Fruit fly (Drosophila melanogaster) whole organism, embryonic: ENCODE measurements around the gene Sbp2.
A peak's percentile ranks its signal among the peaks of the same experiment; 100 is the strongest.

Experiments used
- Antp ChIP-seq: fragments of 200-800 bp; sonication (Bioruptor generic); optimal IDR thresholded peaks from 3 replicates; lab custom pipeline; 2016; ENCODE audit warnings: missing biosample characterization, missing genetic modification characterization
- CG10267 ChIP-seq: fragments of 200-800 bp; sonication (Bioruptor generic); optimal IDR thresholded peaks from 2 replicates; lab custom pipeline; 2018; ENCODE audit warnings: missing biosample characterization, mild to moderate bottlenecking, missing genetic modification characterization, moderate library complexity
- CG10274 ChIP-seq: fragments of 200-800 bp; sonication (Bioruptor generic); optimal IDR thresholded peaks from 3 replicates; lab custom pipeline; 2017; ENCODE audit warnings: missing biosample characterization, mild to moderate bottlenecking, missing genetic modification characterization
- CG12104 ChIP-seq: fragments of 200-800 bp; sonication (Bioruptor generic); optimal IDR thresholded peaks from 3 replicates; lab custom pipeline; 2016; ENCODE audit warnings: missing biosample characterization, missing genetic modification characterization
- CG12744 ChIP-seq: fragments of 200-800 bp; sonication (Bioruptor generic); optimal IDR thresholded peaks from 2 replicates; lab custom pipeline; 2016; ENCODE audit warnings: missing biosample characterization, missing genetic modification characterization
- CG13624 ChIP-seq: fragments of 200-800 bp; sonication (Bioruptor generic); optimal IDR thresholded peaks from 2 replicates; lab custom pipeline; 2016; ENCODE audit warnings: missing biosample characterization, missing genetic modification characterization
- CG14441 ChIP-seq: fragments of 200-800 bp; sonication (Bioruptor generic); IDR thresholded peaks from 2 replicates; pipeline ENCODE4 v1.3.6; 2022; ENCODE audit warnings: missing biosample characterization, missing genetic modification characterization
- CG14860 ChIP-seq: fragments of 200-800 bp; sonication (Bioruptor generic); IDR thresholded peaks from 3 replicates; pipeline ENCODE4 v1.3.6; 2022; ENCODE audit warnings: missing biosample characterization, missing genetic modification characterization; ENCODE audit not compliant: partially characterized antibody
- CG15514 ChIP-seq: fragments of 200-800 bp; sonication (Bioruptor generic); optimal IDR thresholded peaks from 3 replicates; lab custom pipeline; 2017; ENCODE audit warnings: missing biosample characterization, missing genetic modification characterization, mild to moderate bottlenecking, moderate library complexity, missing genetic modification reagents
- CG1602 ChIP-seq: fragments of 200-800 bp; sonication (Bioruptor generic); optimal IDR thresholded peaks from 3 replicates; lab custom pipeline; 2016; ENCODE audit warnings: missing biosample characterization, missing genetic modification characterization
- CG1647 ChIP-seq: fragments of 200-800 bp; sonication (Bioruptor generic); optimal IDR thresholded peaks from 3 replicates; lab custom pipeline; 2016; ENCODE audit warnings: missing biosample characterization, missing genetic modification characterization
- CG17385 ChIP-seq: fragments of 200-800 bp; sonication (Bioruptor generic); optimal IDR thresholded peaks from 3 replicates; lab custom pipeline; 2018; ENCODE audit warnings: missing biosample characterization, mild to moderate bottlenecking, missing genetic modification characterization
- CG2116 ChIP-seq: fragments of 200-800 bp; sonication (Bioruptor generic); optimal IDR thresholded peaks from 3 replicates; lab custom pipeline; 2018; ENCODE audit warnings: missing biosample characterization, mild to moderate bottlenecking, missing genetic modification characterization
- CG31224 ChIP-seq: fragments of 200-800 bp; sonication (Bioruptor generic); IDR thresholded peaks from 2 replicates; pipeline ENCODE4 v1.3.6; 2022; ENCODE audit warnings: missing biosample characterization, missing genetic modification characterization
- CG32772 ChIP-seq: fragments of 200-800 bp; sonication (Bioruptor generic); IDR thresholded peaks from 2 replicates; pipeline ENCODE4 v1.3.6; 2022; ENCODE audit warnings: missing biosample characterization, missing genetic modification characterization
- CG3995 ChIP-seq: fragments of 200-800 bp; sonication (Bioruptor generic); optimal IDR thresholded peaks from 3 replicates; lab custom pipeline; 2016; ENCODE audit warnings: missing biosample characterization, missing genetic modification characterization
- CG6765 ChIP-seq: fragments of 200-800 bp; sonication (Bioruptor generic); optimal IDR thresholded peaks from 3 replicates; lab custom pipeline; 2017; ENCODE audit warnings: missing biosample characterization, mild to moderate bottlenecking, missing genetic modification characterization
- CG6791 ChIP-seq: fragments of 200-800 bp; sonication (Bioruptor generic); IDR thresholded peaks from 3 replicates; pipeline ENCODE4 v1.3.6; 2022; ENCODE audit warnings: missing biosample characterization, missing genetic modification characterization; ENCODE audit not compliant: partially characterized antibody
- CG6813 ChIP-seq: fragments of 200-800 bp; sonication (Bioruptor generic); optimal IDR thresholded peaks from 2 replicates; lab custom pipeline; 2017; ENCODE audit warnings: missing biosample characterization, missing genetic modification characterization, mild to moderate bottlenecking, moderate library complexity, missing genetic modification reagents
- Camta ChIP-seq: fragments of 200-800 bp; sonication (Bioruptor generic); optimal IDR thresholded peaks from 2 replicates; lab custom pipeline; 2016; ENCODE audit warnings: missing biosample characterization, missing genetic modification characterization
- E2f1 ChIP-seq: fragments of 200-800 bp; sonication (Bioruptor generic); IDR thresholded peaks from 2 replicates; pipeline ENCODE4 v1.3.6; 2022; ENCODE audit warnings: missing biosample characterization, missing genetic modification characterization
- Hmx ChIP-seq: fragments of 200-800 bp; sonication (Bioruptor generic); optimal IDR thresholded peaks from 2 replicates; lab custom pipeline; 2016; ENCODE audit warnings: missing biosample characterization, missing genetic modification characterization
- NfI ChIP-seq: fragments of 200-800 bp; sonication (Bioruptor generic); optimal IDR thresholded peaks from 3 replicates; lab custom pipeline; 2018; ENCODE audit warnings: missing biosample characterization, mild to moderate bottlenecking, missing genetic modification characterization, moderate library complexity
- Oli ChIP-seq: fragments of 200-800 bp; sonication (Bioruptor generic); optimal IDR thresholded peaks from 2 replicates; lab custom pipeline; 2018; ENCODE audit warnings: missing biosample characterization, mild to moderate bottlenecking, missing genetic modification characterization, moderate library complexity
- Sry-β ChIP-seq: fragments of 200-800 bp; sonication (Bioruptor generic); optimal IDR thresholded peaks from 2 replicates; lab custom pipeline; 2018; ENCODE audit warnings: missing biosample characterization, mild to moderate bottlenecking, missing genetic modification characterization, moderate library complexity
- abd-A ChIP-seq: fragments of 200-800 bp; sonication (Bioruptor generic); optimal IDR thresholded peaks from 3 replicates; lab custom pipeline; 2019; ENCODE audit warnings: missing biosample characterization, mild to moderate bottlenecking, missing genetic modification characterization, moderate library complexity
- amos ChIP-seq: fragments of 200-800 bp; sonication (Bioruptor generic); IDR thresholded peaks from 2 replicates; pipeline ENCODE4 v1.3.6; 2022; ENCODE audit warnings: missing biosample characterization, missing genetic modification characterization; ENCODE audit not compliant: partially characterized antibody
- cad ChIP-seq: fragments of >200 bp; optimal IDR thresholded peaks from 2 replicates; lab custom pipeline; 2017; ENCODE audit warnings: missing biosample characterization, missing genetic modification characterization
- chm ChIP-seq: fragments of 200-800 bp; sonication (Bioruptor generic); IDR thresholded peaks from 2 replicates; pipeline ENCODE4 v1.3.6; 2022; ENCODE audit warnings: missing biosample characterization, missing genetic modification characterization
- croc ChIP-seq: fragments of 200-800 bp; sonication (Bioruptor generic); conservative IDR thresholded peaks from 3 replicates; pipeline ENCODE4 v1.3.6; 2022; ENCODE audit warnings: missing biosample characterization, missing genetic modification characterization
- crol ChIP-seq: fragments of 200-800 bp; sonication (Bioruptor generic); IDR thresholded peaks from 2 replicates; pipeline ENCODE4 v1.3.6; 2022; ENCODE audit warnings: missing biosample characterization, missing genetic modification characterization
- cwo ChIP-seq: fragments of 200-800 bp; sonication (Bioruptor generic); optimal IDR thresholded peaks from 3 replicates; lab custom pipeline; 2017; ENCODE audit warnings: missing biosample characterization, missing genetic modification characterization, mild to moderate bottlenecking, moderate library complexity, missing genetic modification reagents
- exex ChIP-seq: fragments of 200-800 bp; sonication (Bioruptor generic); optimal IDR thresholded peaks from 4 replicates; lab custom pipeline; 2018; ENCODE audit warnings: missing biosample characterization, mild to moderate bottlenecking, missing genetic modification characterization, moderate library complexity
- fd64A ChIP-seq: fragments of 200-800 bp; sonication (Bioruptor generic); optimal IDR thresholded peaks from 3 replicates; lab custom pipeline; 2018; ENCODE audit warnings: missing biosample characterization, mild to moderate bottlenecking, missing genetic modification characterization
- fu2 ChIP-seq: fragments of 200-800 bp; sonication (Bioruptor generic); optimal IDR thresholded peaks from 2 replicates; lab custom pipeline; 2016; ENCODE audit warnings: missing biosample characterization, missing genetic modification characterization
- h ChIP-seq: fragments of >200 bp; optimal IDR thresholded peaks from 2 replicates; lab custom pipeline; 2017
- lilli ChIP-seq: fragments of 200-800 bp; sonication (Bioruptor generic); optimal IDR thresholded peaks from 3 replicates; lab custom pipeline; 2016; ENCODE audit warnings: missing biosample characterization, missing genetic modification characterization
- pita ChIP-seq: fragments of 200-800 bp; sonication (Bioruptor generic); optimal IDR thresholded peaks from 2 replicates; lab custom pipeline; 2017; ENCODE audit warnings: missing biosample characterization, mild to moderate bottlenecking, missing genetic modification characterization
- pum ChIP-seq: fragments of 200-800 bp; sonication (Bioruptor generic); optimal IDR thresholded peaks from 2 replicates; lab custom pipeline; 2016; ENCODE audit warnings: missing biosample characterization, missing genetic modification characterization
- ro ChIP-seq: fragments of 200-800 bp; sonication (Bioruptor generic); IDR thresholded peaks from 2 replicates; pipeline ENCODE4 v1.3.6; 2022; ENCODE audit warnings: missing biosample characterization, missing genetic modification characterization
- sc ChIP-seq, 3 experiments: fragments of >200 bp in 2 of 3; fragments of 200-800 bp in 1 of 3; sonication (Bioruptor generic) in 1 of 3; optimal IDR thresholded peaks; 2 replicates in 2 of 3; 3 replicates in 1 of 3; lab custom pipeline; 2017; ENCODE audit warnings: mild to moderate bottlenecking in 1 of 3, missing biosample characterization in 1 of 3, missing genetic modification characterization in 1 of 3, missing genetic modification reagents in 1 of 3
- sim ChIP-seq: fragments of 200-800 bp; sonication (Bioruptor generic); IDR thresholded peaks from 2 replicates; pipeline ENCODE4 v1.3.6; 2022; ENCODE audit warnings: missing biosample characterization, missing genetic modification characterization
- sisA ChIP-seq: fragments of 200-800 bp; sonication (Bioruptor generic); IDR thresholded peaks from 2 replicates; pipeline ENCODE4 v1.3.6; 2022; ENCODE audit warnings: missing biosample characterization, missing genetic modification characterization
- sna ChIP-seq: fragments of 200-800 bp; sonication (Bioruptor generic); IDR thresholded peaks from 2 replicates; pipeline ENCODE4 v1.3.6; 2022; ENCODE audit warnings: missing biosample characterization, missing genetic modification characterization; ENCODE audit not compliant: partially characterized antibody
- so ChIP-seq: fragments of 200-800 bp; sonication (Bioruptor generic); IDR thresholded peaks from 3 replicates; pipeline ENCODE4 v1.3.6; 2022; ENCODE audit warnings: missing biosample characterization, missing genetic modification characterization
- sob ChIP-seq: fragments of 200-800 bp; sonication (Bioruptor generic); IDR thresholded peaks from 2 replicates; pipeline ENCODE4 v1.3.6; 2022; ENCODE audit warnings: missing biosample characterization, missing genetic modification characterization
- stwl ChIP-seq: fragments of 200-800 bp; sonication (Bioruptor generic); optimal IDR thresholded peaks from 3 replicates; lab custom pipeline; 2018; ENCODE audit warnings: missing biosample characterization, mild to moderate bottlenecking, missing genetic modification characterization, moderate library complexity
- sug ChIP-seq: fragments of 200-800 bp; optimal IDR thresholded peaks from 2 replicates; lab custom pipeline; 2019; ENCODE audit warnings: missing biosample characterization, mild to moderate bottlenecking, missing genetic modification characterization, moderate library complexity

Gene Sbp2

DNA sequence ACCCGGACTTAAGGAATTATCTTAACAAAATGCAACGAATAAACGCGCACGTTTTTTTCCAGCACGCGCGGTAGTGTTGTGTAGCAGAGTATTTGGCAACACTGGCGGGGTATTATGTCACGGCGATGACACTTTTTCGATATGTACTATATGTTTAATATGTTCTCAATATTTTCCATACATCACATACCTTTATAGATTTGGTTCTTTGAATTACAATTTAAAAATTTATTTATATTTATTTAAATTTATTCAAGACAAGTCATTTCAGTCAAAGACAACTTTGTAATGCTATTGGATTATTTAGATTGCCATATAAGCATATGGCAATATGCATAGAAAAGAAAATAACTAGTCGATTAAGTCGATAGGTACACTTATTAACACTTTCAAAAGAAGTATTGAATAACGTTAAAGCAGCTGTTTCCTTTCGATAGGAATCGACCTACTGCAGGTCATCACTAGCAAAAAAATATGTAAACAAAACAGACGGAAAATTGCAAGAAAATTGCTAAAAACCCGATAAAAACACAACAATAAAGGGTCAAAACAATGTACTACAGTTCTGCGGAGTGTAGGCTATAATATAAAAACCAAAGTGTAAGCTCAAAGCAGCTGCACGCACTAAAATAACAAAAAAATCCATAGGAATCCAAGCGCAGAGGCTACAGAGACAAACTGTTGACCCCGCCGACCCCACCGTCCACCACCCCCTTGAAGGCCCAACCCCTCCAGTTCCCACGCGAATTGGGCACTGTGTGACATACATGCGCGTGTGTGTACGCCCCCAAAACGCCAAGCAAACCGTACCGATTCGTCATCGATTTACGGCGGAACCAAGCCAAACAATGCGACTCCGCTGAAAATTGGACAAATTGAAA lies 42.4 kb downstream of the Sbp2 start, which contains the start of the genes CG7182 and GAPcenA (continued):
- TF ChIP-seq CG13624 = peak; percentile 19
- TF ChIP-seq cad = no peak
- TF ChIP-seq fu2 = peak; percentile 29
- no peak for TF ChIP-seq ro (GFP tag; lab: Robert Waterston, UW)
- TF ChIP-seq Hmx (GFP tag; lab: Kevin White, UChicago) = no peak
- peak; percentile 53 for TF ChIP-seq CG15514 (GFP tag; lab: Kevin White, UChicago)
- peak; percentile 63 for TF ChIP-seq CG17385 (GFP tag; lab: Kevin White, UChicago)
- peak; percentile 35; the same call in 1 of the 2 replicates for TF ChIP-seq amos (GFP tag; lab: Robert Waterston, UW)
- peak; percentile 58 for TF ChIP-seq sisA (GFP tag; lab: Robert Waterston, UW)
- peak; percentile 63 for TF ChIP-seq E2f1 (GFP tag; lab: Robert Waterston, UW)
- peak; percentile 94 for TF ChIP-seq stwl (tag; lab: Kevin White, UChicago)
- 0 out of 2 replicates have a peak, but pooled peaks have one; percentile 11 for TF ChIP-seq sob
- peak; percentile 58; the same call in 1 of the 3 replicates for TF ChIP-seq CG6791 (GFP tag; lab: Robert Waterston, UW)
- no peak for TF ChIP-seq so (GFP tag; lab: Robert Waterston, UW)
- peak; percentile 75 for TF ChIP-seq NfI (GFP tag; lab: Kevin White, UChicago)
- TF ChIP-seq CG2116 (GFP tag; lab: Kevin White, UChicago) = peak; percentile 72
- peak; percentile 4 for TF ChIP-seq pum (GFP tag; lab: Kevin White, UChicago)
- peak; percentile 24 for TF ChIP-seq CG6765 (GFP tag; lab: Kevin White, UChicago)
- no peak for TF ChIP-seq sim (GFP tag; lab: Robert Waterston, UW)
- TF ChIP-seq Oli (tag; lab: Kevin White, UChicago) = peak; percentile 70
- peak; percentile 99 for TF ChIP-seq crol (GFP tag; lab: Robert Waterston, UW)
- TF ChIP-seq sug (tag; lab: Kevin White, UChicago) = peak; percentile 90
- TF ChIP-seq chm (GFP tag; lab: Robert Waterston, UW) = no peak
- no peak; the same call in 1 of the 2 replicates for TF ChIP-seq CG14441
- peak; percentile 40; the same call in 1 of the 3 replicates for TF ChIP-seq croc (GFP tag; lab: Robert Waterston, UW)
- TF ChIP-seq Sry-β (GFP tag; lab: Kevin White, UChicago) = no peak
- TF ChIP-seq CG14860 = peak; percentile 32; the same call in 1 of the 3 replicates
- TF ChIP-seq cwo (GFP tag; lab: Kevin White, UChicago) = peak; percentile 63
- TF ChIP-seq Camta (GFP tag; lab: Kevin White, UChicago) = peak; percentile 26
- no peak for TF ChIP-seq fd64A (GFP tag; lab: Kevin White, UChicago)
- peak; percentile 34; the same call in 1 of the 2 replicates for TF ChIP-seq CG31224 (GFP tag; lab: Robert Waterston, UW)
- no peak for TF ChIP-seq CG1647 (GFP tag; lab: Kevin White, UChicago)
- TF ChIP-seq h (lab: Kevin White, UChicago) = no peak
- TF ChIP-seq CG10274 = peak; percentile 2
- peak; percentile 33; the same call in 1 of the 2 replicates for TF ChIP-seq CG32772
- TF ChIP-seq CG12744 = peak; percentile 10
- TF ChIP-seq CG1602 (GFP tag; lab: Kevin White, UChicago) = peak; percentile 64
- no peak for TF ChIP-seq sc (optimal IDR thresholded peaks at IDR 0.05; lab: Kevin White, UChicago)
- TF ChIP-seq sc (GFP tag; optimal IDR thresholded peaks at IDR 0.05; lab: Kevin White, UChicago) = peak; percentile 56
- peak; percentile 40 for TF ChIP-seq sna (GFP tag; lab: Robert Waterston, UW)
- no peak for TF ChIP-seq pita (GFP tag; lab: Kevin White, UChicago)
- TF ChIP-seq lilli (GFP tag; lab: Kevin White, UChicago) = peak; percentile 61
- TF ChIP-seq CG3995 (GFP tag; lab: Kevin White, UChicago) = peak; percentile 31
- peak; percentile 13 for TF ChIP-seq CG6813
- TF ChIP-seq Antp (GFP tag; lab: Kevin White, UChicago) = peak; percentile 16
- peak; percentile 77 for TF ChIP-seq CG12104 (GFP tag; lab: Kevin White, UChicago)
- peak; percentile 99 for TF ChIP-seq CG10267 (tag; lab: Kevin White, UChicago)
- peak; percentile 31 for TF ChIP-seq exex (tag; lab: Kevin White, UChicago)
- no peak for TF ChIP-seq abd-A (tag; lab: Kevin White, UChicago)
